Worm (Caenorhabditis elegans): ENCODE results near the gene sym-1.

The sym-1 gene

ce11 chrX:14557936-14558554 is 23.4 kb upstream of the sym-1 start, which contains the start of gene nhr-3 (continued):
- no peak for TF ChIP-seq efl-1 (optimal IDR thresholded peaks at IDR 0.05)
- peak in 1 of 2 experiments; percentile 31 for TF ChIP-seq efl-1 (GFP tag; optimal IDR thresholded peaks at IDR 0.05 in 1 of 2)
- no peak for TF ChIP-seq nhr-77 (tag; optimal IDR thresholded peaks at IDR 0.05)
- TF ChIP-seq sptf-1 (tag; optimal IDR thresholded peaks at IDR 0.05): no peak

- TF ChIP-seq ceh-82 (tag; optimal IDR thresholded peaks at IDR 0.05) (peak in 1 of 3 experiments; percentile 26), skn-1 (tag; optimal IDR thresholded peaks at IDR 0.05) (peak; percentile 36), jun-1 (tag; optimal IDR thresholded peaks at IDR 0.05) (no peak), blmp-1 (tag; optimal IDR thresholded peaks at IDR 0.05) (peak; percentile 72), hpl-2 (GFP tag; optimal IDR thresholded peaks at IDR 0.05) (no peak), sptf-1 (tag; optimal IDR thresholded peaks at IDR 0.05) (no peak), nhr-71 (tag; optimal IDR thresholded peaks at IDR 0.05) (no peak)
These were observed 22.3 kb upstream of the sym-1 start for ce11 chrX:14559084-14559483.

ce11 chrX:14559519-14560296 is 21.7 kb upstream of the sym-1 start:
- TF ChIP-seq elt-3 (tag; optimal IDR thresholded peaks at IDR 0.05) (no peak), nhr-19 (GFP tag; conservative IDR thresholded peaks at IDR 0.05) (peak; percentile 10; the same call in 1 of the 2 replicates), nhr-12 (tag; optimal IDR thresholded peaks at IDR 0.05) (no peak), sox-4 (tag; optimal IDR thresholded peaks at IDR 0.05) (no peak), mab-9 (GFP tag; IDR thresholded peaks at IDR 0.05) (no peak), ztf-11 (tag; optimal IDR thresholded peaks at IDR 0.05) (no peak), efl-1 (optimal IDR thresholded peaks at IDR 0.05) (no peak), efl-1 (GFP tag; optimal IDR thresholded peaks at IDR 0.05 in 1 of 2) (peak; percentile 3 to 93), ceh-82 (tag; optimal IDR thresholded peaks at IDR 0.05) (no peak), egl-13 (tag; optimal IDR thresholded peaks at IDR 0.05) (no peak), sptf-1 (tag; optimal IDR thresholded peaks at IDR 0.05) (no peak), nhr-76 (tag; optimal IDR thresholded peaks at IDR 0.05) (no peak), snpc-4 (tag; optimal IDR thresholded peaks at IDR 0.05) (no peak), fos-1 (tag; optimal IDR thresholded peaks at IDR 0.05) (no peak), aly-2 (tag; optimal IDR thresholded peaks at IDR 0.05) (no peak), unc-98 (GFP tag; IDR thresholded peaks at IDR 0.05) (0 out of 2 replicates have a peak, but pooled peaks have one; percentile 20), rnt-1 (tag; optimal IDR thresholded peaks at IDR 0.05) (peak; percentile 66), alr-1 (tag; optimal IDR thresholded peaks at IDR 0.05; ENCODE audit: borderline replicate concordance) (no peak), zip-4 (GFP tag; optimal IDR thresholded peaks at IDR 0.05) (no peak), lir-3 (tag; optimal IDR thresholded peaks at IDR 0.05; ENCODE audit: poor library complexity) (no peak), nhr-77 (tag; optimal IDR thresholded peaks at IDR 0.05) (no peak), grh-1 (GFP tag; IDR thresholded peaks at IDR 0.05) (0 out of 2 replicates have a peak, but pooled peaks have one; percentile 15), blmp-1 (tag; optimal IDR thresholded peaks at IDR 0.05) (no peak), elt-2 (tag; optimal IDR thresholded peaks at IDR 0.05) (no peak), dpl-1 (GFP tag; optimal IDR thresholded peaks at IDR 0.05) (no peak), lsy-2 (tag; optimal IDR thresholded peaks at IDR 0.05) (no peak), nhr-47 (tag; optimal IDR thresholded peaks at IDR 0.05) (no peak), xbp-1 (tag; optimal IDR thresholded peaks at IDR 0.05) (no peak), lin-14 (GFP tag; optimal IDR thresholded peaks at IDR 0.05) (no peak), tlp-1 (tag; optimal IDR thresholded peaks at IDR 0.05) (no peak), dsc-1 (tag; optimal IDR thresholded peaks at IDR 0.05) (no peak), C04F5.9 (tag; optimal IDR thresholded peaks at IDR 0.05) (no peak), ceh-63 (GFP tag; optimal IDR thresholded peaks at IDR 0.05) (no peak), hlh-17 (GFP tag; optimal IDR thresholded peaks at IDR 0.05; ENCODE audit: borderline replicate concordance) (no peak), jun-1 (tag; optimal IDR thresholded peaks at IDR 0.05) (no peak), mep-1 (tag; optimal IDR thresholded peaks at IDR 0.05) (no peak), egl-27 (tag; optimal IDR thresholded peaks at IDR 0.05) (peak in 1 of 2 experiments; percentile 5), lin-13 (GFP tag; optimal IDR thresholded peaks at IDR 0.05) (no peak), lin-15B (tag; optimal IDR thresholded peaks at IDR 0.05) (no peak), aha-1 (tag; optimal IDR thresholded peaks at IDR 0.05) (no peak), zag-1 (tag; optimal IDR thresholded peaks at IDR 0.05) (no peak), C16A3.4 (tag; optimal IDR thresholded peaks at IDR 0.05) (no peak), skn-1 (tag; optimal IDR thresholded peaks at IDR 0.05) (no peak)
